Fruit fly (Drosophila melanogaster): ENCODE data around the gene CG32756.

The CG32756 gene

DNA sequence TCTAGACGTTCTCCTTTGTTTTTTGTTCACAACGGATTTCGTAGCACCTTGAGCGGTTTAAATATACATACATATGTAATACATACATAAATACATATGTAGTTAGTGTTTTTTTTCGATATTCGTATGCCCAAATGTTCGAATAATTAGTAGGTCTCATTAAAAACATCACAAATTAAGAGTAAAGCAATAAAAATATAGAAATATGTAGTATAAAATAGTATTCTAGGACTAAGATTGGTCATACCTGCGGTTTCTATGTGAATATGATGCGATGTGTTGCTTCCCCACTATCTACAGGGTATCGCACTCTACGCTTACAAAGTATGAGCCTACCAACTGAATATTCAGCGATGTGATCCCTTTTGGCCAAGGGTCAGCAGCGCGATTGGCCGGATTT is 40.0 kb upstream of the CG32756 start, which contains the start of gene CG4020:
CG4020 (plus strand) TSS at position 301 of the 400 bp plus-strand sequence.
- TF ChIP-seq svp (GFP tag) (peak; percentile 55), dsx (GFP tag; optimal IDR thresholded peaks at IDR 0.05; ENCODE audit: poor library complexity, severe bottlenecking) (peak; percentile 5), CG32006 (GFP tag; optimal IDR thresholded peaks at IDR 0.05) (no peak)

- TF ChIP-seq lz (GFP tag; optimal IDR thresholded peaks at IDR 0.05) (peak; percentile 15), Smox (GFP tag; optimal IDR thresholded peaks at IDR 0.05) (no peak), Met (GFP tag; optimal IDR thresholded peaks at IDR 0.05) (peak; percentile 24), pdm3 (GFP tag; optimal IDR thresholded peaks at IDR 0.05) (no peak), CG9139 (GFP tag; optimal IDR thresholded peaks at IDR 0.05) (no peak), CG11762 (GFP tag; optimal IDR thresholded peaks at IDR 0.05; ENCODE audit: insufficient read depth) (no peak), Blimp-1 (GFP tag; optimal IDR thresholded peaks at IDR 0.05) (peak; percentile 20), esn (GFP tag; optimal IDR thresholded peaks at IDR 0.05) (peak; percentile 41), eg (GFP tag; IDR thresholded peaks at IDR 0.05) (0 out of 3 replicates have a peak, but pooled peaks have one; percentile 32), Eip75B (GFP tag; optimal IDR thresholded peaks at IDR 0.05) (peak; percentile 43), CG3919 (GFP tag; optimal IDR thresholded peaks at IDR 0.05) (peak; percentile 33), CG31627 (GFP tag; optimal IDR thresholded peaks at IDR 0.05) (peak; percentile 35), CG1621 (tag; optimal IDR thresholded peaks at IDR 0.05) (peak; percentile 54), cyc (GFP tag; optimal IDR thresholded peaks at IDR 0.05) (peak; percentile 48), Sox14 (GFP tag; optimal IDR thresholded peaks at IDR 0.05) (peak; percentile 46), CG34406 (GFP tag; optimal IDR thresholded peaks at IDR 0.05) (no peak), CG6808 (GFP tag; optimal IDR thresholded peaks at IDR 0.05) (peak; percentile 21), topi (GFP tag; optimal IDR thresholded peaks at IDR 0.05) (peak; percentile 39), fkh (GFP tag; optimal IDR thresholded peaks at IDR 0.05) (no peak), CG3032 (tag; optimal IDR thresholded peaks at IDR 0.05) (peak; percentile 26), Hr39 (GFP tag; optimal IDR thresholded peaks at IDR 0.05) (peak; percentile 43), dsx (GFP tag; optimal IDR thresholded peaks at IDR 0.05; ENCODE audit: poor library complexity, severe bottlenecking) (peak; percentile 15), Eip78C (GFP tag) (peak; percentile 48)
Measured at dm6 chrX:5907916-5908315, 37.6 kb upstream of the CG32756 start, which contains the start of gene CG12236. CG12236 (plus strand) TSS chrX:5908135.

- TF ChIP-seq svp (GFP tag) (peak; percentile 99), spab (GFP tag; optimal IDR thresholded peaks at IDR 0.05) (no peak), Eip78C (GFP tag) (peak; percentile 6)
Measured at dm6 chrX:5914992-5915751, 30.3 kb upstream of the CG32756 start.

dm6 chrX:5915752-5916493 is 29.6 kb upstream of the CG32756 start:
- TF ChIP-seq CG7368 (GFP tag; optimal IDR thresholded peaks at IDR 0.05), result no peak
- TF ChIP-seq OdsH (GFP tag; optimal IDR thresholded peaks at IDR 0.05), result no peak
- TF ChIP-seq CG11902 (GFP tag; optimal IDR thresholded peaks at IDR 0.05), result no peak
- TF ChIP-seq CG6163 (GFP tag; IDR thresholded peaks at IDR 0.05), result no peak
- no peak for TF ChIP-seq CG1621 (tag; optimal IDR thresholded peaks at IDR 0.05)
- no peak for TF ChIP-seq Blimp-1 (GFP tag; optimal IDR thresholded peaks at IDR 0.05)
- TF ChIP-seq CG6854 (GFP tag; optimal IDR thresholded peaks at IDR 0.05), result no peak
- no peak for TF ChIP-seq Sox15 (GFP tag; optimal IDR thresholded peaks at IDR 0.05)
- TF ChIP-seq Ets21C (GFP tag; optimal IDR thresholded peaks at IDR 0.05), result peak; percentile 13
- TF ChIP-seq Hr38 (GFP tag; optimal IDR thresholded peaks at IDR 0.05), result no peak
- TF ChIP-seq vri (GFP tag; optimal IDR thresholded peaks at IDR 0.05), result no peak
- TF ChIP-seq net (GFP tag; optimal IDR thresholded peaks at IDR 0.05), result peak; percentile 40
- no peak for TF ChIP-seq Ets96B (tag; optimal IDR thresholded peaks at IDR 0.05)
- no peak for TF ChIP-seq Hr4 (GFP tag; optimal IDR thresholded peaks at IDR 0.05)
- no peak for TF ChIP-seq Met (GFP tag; optimal IDR thresholded peaks at IDR 0.05)
- peak; percentile 3 for TF ChIP-seq CG6808 (GFP tag; optimal IDR thresholded peaks at IDR 0.05)
- peak; percentile 45 for TF ChIP-seq CG32006 (GFP tag; optimal IDR thresholded peaks at IDR 0.05)
- peak; percentile 8 for TF ChIP-seq CG6792 (GFP tag; optimal IDR thresholded peaks at IDR 0.05)
- TF ChIP-seq pdm3 (GFP tag; optimal IDR thresholded peaks at IDR 0.05), result no peak
- TF ChIP-seq Gug (GFP tag; IDR thresholded peaks at IDR 0.05), result no peak
- no peak for TF ChIP-seq fkh (GFP tag; optimal IDR thresholded peaks at IDR 0.05)
- TF ChIP-seq Sox14 (GFP tag; optimal IDR thresholded peaks at IDR 0.05), result no peak
- no peak for TF ChIP-seq achi (GFP tag; optimal IDR thresholded peaks at IDR 0.05)
- TF ChIP-seq CG3919 (GFP tag; optimal IDR thresholded peaks at IDR 0.05), result peak; percentile 18
- no peak for TF ChIP-seq CG34406 (GFP tag; optimal IDR thresholded peaks at IDR 0.05)
- no peak for TF ChIP-seq Eip75B (GFP tag; optimal IDR thresholded peaks at IDR 0.05)
- no peak for TF ChIP-seq CG3032 (tag; optimal IDR thresholded peaks at IDR 0.05)
- no peak for TF ChIP-seq salr (GFP tag; optimal IDR thresholded peaks at IDR 0.05)

All from whole organism, prepupa.